Worm (Caenorhabditis elegans): Measurements from ENCODE around the gene T04C12.8.

T04C12.8 gene

DNA sequence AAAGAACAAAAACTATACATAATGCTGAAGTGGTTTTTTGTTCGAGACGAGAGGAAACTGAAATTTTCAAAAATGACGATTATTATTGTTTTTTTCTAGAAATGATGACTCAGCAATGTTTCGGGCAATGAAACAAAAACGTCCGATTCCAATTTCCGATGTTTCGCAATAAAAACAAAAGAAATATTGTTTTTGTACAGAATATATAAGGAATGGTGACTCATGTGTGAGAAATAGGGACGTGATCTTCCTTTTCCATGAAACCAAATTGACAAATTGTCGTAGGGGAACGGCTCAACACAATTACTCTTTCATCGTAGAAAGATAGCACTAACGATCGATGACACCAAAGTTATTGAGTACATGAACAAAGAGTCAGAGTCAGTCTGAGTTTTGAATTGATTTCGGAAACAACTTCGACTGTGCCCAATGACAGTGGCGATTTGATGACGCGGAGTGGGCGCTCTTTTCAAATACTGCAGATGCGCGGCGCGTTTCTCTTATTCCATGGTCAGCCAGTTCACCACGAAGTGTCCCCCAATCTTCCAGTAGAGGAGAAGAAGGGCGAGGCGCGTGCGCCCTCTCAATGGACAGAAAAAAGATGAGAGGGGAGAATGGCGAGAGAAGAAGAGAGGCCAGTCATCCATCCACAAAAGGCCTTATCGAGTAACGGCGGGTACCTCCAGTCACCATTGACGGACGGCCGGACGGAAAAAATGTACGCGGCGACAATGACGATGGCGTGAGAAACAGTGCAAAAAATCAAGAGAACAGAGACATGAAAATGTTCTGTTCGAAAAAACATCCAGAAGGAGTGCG lies 6.3 kb upstream of the T04C12.8 start (continued):
- TF ChIP-seq unc-98 (GFP tag; IDR thresholded peaks at IDR 0.05) (no peak), ets-5 (GFP tag; IDR thresholded peaks at IDR 0.05) (no peak), irx-1 (tag; optimal IDR thresholded peaks at IDR 0.05) (no peak), F16B12.6 (tag; optimal IDR thresholded peaks at IDR 0.05) (no peak), nhr-90 (tag; optimal IDR thresholded peaks at IDR 0.05; ENCODE audit: poor library complexity) (no peak), ceh-82 (tag; optimal IDR thresholded peaks at IDR 0.05) (peak in 1 of 3 experiments; percentile 42), aha-1 (tag; optimal IDR thresholded peaks at IDR 0.05) (no peak), snpc-4 (tag; optimal IDR thresholded peaks at IDR 0.05) (peak; percentile 13), vab-15 (tag; optimal IDR thresholded peaks at IDR 0.05) (no peak), aly-2 (tag; optimal IDR thresholded peaks at IDR 0.05) (no peak), C34B4.2 (tag; optimal IDR thresholded peaks at IDR 0.05) (no peak), snu-23 (GFP tag; optimal IDR thresholded peaks at IDR 0.05) (peak; percentile 45), sptf-1 (tag; optimal IDR thresholded peaks at IDR 0.05) (no peak), alr-1 (tag; optimal IDR thresholded peaks at IDR 0.05; ENCODE audit: borderline replicate concordance) (no peak), mep-1 (tag; optimal IDR thresholded peaks at IDR 0.05) (no peak), rnt-1 (tag; optimal IDR thresholded peaks at IDR 0.05) (peak; percentile 22), nhr-84 (tag; optimal IDR thresholded peaks at IDR 0.05) (no peak), dpl-1 (GFP tag; optimal IDR thresholded peaks at IDR 0.05) (peak in 2 of 3 experiments; percentile 5 to 31), nhr-19 (GFP tag; conservative IDR thresholded peaks at IDR 0.05) (no peak; the same call in 1 of the 2 replicates), nhr-237 (tag; optimal IDR thresholded peaks at IDR 0.05) (no peak), blmp-1 (tag; optimal IDR thresholded peaks at IDR 0.05) (peak; percentile 35), tbx-2 (tag; optimal IDR thresholded peaks at IDR 0.05) (no peak), pag-3 (tag; optimal IDR thresholded peaks at IDR 0.05; ENCODE audit: borderline replicate concordance, insufficient read depth) (no peak), nhr-76 (tag; optimal IDR thresholded peaks at IDR 0.05) (no peak), pqm-1 (tag; optimal IDR thresholded peaks at IDR 0.05) (no peak), ces-1 (GFP tag; optimal IDR thresholded peaks at IDR 0.05) (no peak), nhr-12 (tag; optimal IDR thresholded peaks at IDR 0.05) (no peak), sup-37 (GFP tag; optimal IDR thresholded peaks at IDR 0.05) (no peak), lsy-2 (tag; optimal IDR thresholded peaks at IDR 0.05) (no peak), nhr-11 (tag; optimal IDR thresholded peaks at IDR 0.05) (no peak), nhr-28 (tag; optimal IDR thresholded peaks at IDR 0.05) (no peak), skn-1 (tag; optimal IDR thresholded peaks at IDR 0.05) (no peak), nhr-77 (tag; optimal IDR thresholded peaks at IDR 0.05) (no peak), ceh-90 (tag; optimal IDR thresholded peaks at IDR 0.05) (no peak), fkh-10 (GFP tag; optimal IDR thresholded peaks at IDR 0.05) (no peak), efl-1 (optimal IDR thresholded peaks at IDR 0.05) (no peak), efl-1 (GFP tag; optimal IDR thresholded peaks at IDR 0.05 in 1 of 2) (peak in 1 of 2 experiments; percentile 67)

DNA sequence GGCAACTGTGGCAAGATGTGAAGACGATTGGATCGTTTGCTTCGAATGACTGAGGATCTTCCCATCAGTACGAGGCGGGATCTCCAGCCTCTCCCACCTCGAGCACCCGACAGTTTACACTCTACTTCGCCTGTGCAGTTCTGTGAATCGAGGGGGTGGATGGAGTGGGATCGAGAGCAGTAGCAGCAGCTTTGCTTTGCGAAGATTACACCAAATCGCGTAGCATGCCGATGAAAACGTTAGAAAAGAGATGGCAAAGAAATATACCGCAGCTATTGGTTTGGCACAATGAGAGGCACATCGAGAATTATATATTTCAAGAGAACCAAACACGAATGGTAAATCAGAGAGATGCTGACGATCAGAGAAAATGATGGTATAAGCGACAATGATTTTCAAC lies 5.3 kb upstream of the T04C12.8 start, which contains the start of gene act-3:
TSS of gene act-3 (minus strand) at position 51 of the 400 bp plus-strand sequence.
- TF ChIP-seq lsy-2 (tag; optimal IDR thresholded peaks at IDR 0.05) (peak in 1 of 2 experiments; percentile 12), nhr-20 (tag; optimal IDR thresholded peaks at IDR 0.05) (peak; percentile 35), dsc-1 (tag; optimal IDR thresholded peaks at IDR 0.05) (peak; percentile 55), tlp-1 (tag; optimal IDR thresholded peaks at IDR 0.05) (no peak), nhr-71 (tag; optimal IDR thresholded peaks at IDR 0.05) (peak; percentile 76), lin-14 (GFP tag; optimal IDR thresholded peaks at IDR 0.05) (peak; percentile 87), mep-1 (tag; optimal IDR thresholded peaks at IDR 0.05) (peak; percentile 21), snu-23 (GFP tag; optimal IDR thresholded peaks at IDR 0.05) (peak; percentile 36), rnt-1 (tag; optimal IDR thresholded peaks at IDR 0.05) (peak; percentile 74), nhr-19 (GFP tag; conservative IDR thresholded peaks at IDR 0.05) (peak; percentile 45), nhr-85 (tag) (peak; percentile 36), isw-1 (GFP tag; IDR thresholded peaks at IDR 0.05) (no peak), fkh-10 (GFP tag; optimal IDR thresholded peaks at IDR 0.05) (no peak), ceh-82 (tag; optimal IDR thresholded peaks at IDR 0.05) (peak in 1 of 3 experiments; percentile 1), ztf-11 (tag; optimal IDR thresholded peaks at IDR 0.05) (no peak), lin-35 (GFP tag; optimal IDR thresholded peaks at IDR 0.05) (peak in 1 of 2 experiments; percentile 1), swsn-7 (tag; optimal IDR thresholded peaks at IDR 0.05) (peak; percentile 13), jun-1 (tag; optimal IDR thresholded peaks at IDR 0.05) (no peak), mdl-1 (tag; optimal IDR thresholded peaks at IDR 0.05) (peak in 1 of 2 experiments; percentile 28)

All from whole organism, L1 larva.